Fruit fly (Drosophila melanogaster) whole organism, prepupa: ENCODE results near the gene CG31141.

Source experiments
- Blimp-1 ChIP-seq: fragments of 200-800 bp; sonication (Bioruptor generic); optimal IDR thresholded peaks from 3 replicates; lab custom pipeline; 2017; ENCODE audit warnings: missing biosample characterization, missing genetic modification characterization, mild to moderate bottlenecking, moderate library complexity, missing genetic modification reagents
- CG10669 ChIP-seq: fragments of 200-800 bp; sonication (Bioruptor generic); optimal IDR thresholded peaks from 3 replicates; lab custom pipeline; 2018; ENCODE audit warnings: missing biosample characterization, mild to moderate bottlenecking, missing genetic modification characterization, moderate library complexity
- CG11902 ChIP-seq: fragments of 200-800 bp; sonication (Bioruptor generic); optimal IDR thresholded peaks from 3 replicates; lab custom pipeline; 2016; ENCODE audit warnings: missing biosample characterization, missing genetic modification characterization
- CG15336 ChIP-seq: fragments of 200-800 bp; sonication (Bioruptor generic); IDR thresholded peaks from 2 replicates; pipeline ENCODE4 v1.3.6; 2022; ENCODE audit warnings: missing biosample characterization, missing genetic modification characterization
- CG1621 ChIP-seq: fragments of 200-800 bp; sonication (Bioruptor generic); optimal IDR thresholded peaks from 3 replicates; lab custom pipeline; 2018; ENCODE audit warnings: missing biosample characterization, mild to moderate bottlenecking, missing genetic modification characterization
- CG16779 ChIP-seq: fragments of 200-800 bp; sonication (Bioruptor generic); optimal IDR thresholded peaks from 3 replicates; lab custom pipeline; 2017; ENCODE audit warnings: missing biosample characterization, mild to moderate bottlenecking, missing genetic modification characterization
- CG3032 ChIP-seq: fragments of 200-800 bp; optimal IDR thresholded peaks from 2 replicates; lab custom pipeline; 2019; ENCODE audit warnings: missing biosample characterization, mild to moderate bottlenecking, missing genetic modification characterization, moderate library complexity
- CG31627 ChIP-seq: fragments of 200-800 bp; sonication (Bioruptor generic); optimal IDR thresholded peaks from 3 replicates; lab custom pipeline; 2016; ENCODE audit warnings: missing biosample characterization, missing genetic modification characterization
- CG32006 ChIP-seq: fragments of 200-800 bp; sonication (Bioruptor generic); optimal IDR thresholded peaks from 3 replicates; lab custom pipeline; 2017; ENCODE audit warnings: missing biosample characterization, mild to moderate bottlenecking, missing genetic modification characterization
- CG34406 ChIP-seq: fragments of 200-800 bp; sonication (Bioruptor generic); optimal IDR thresholded peaks from 3 replicates; lab custom pipeline; 2016; ENCODE audit warnings: missing biosample characterization, missing genetic modification characterization
- CG3919 ChIP-seq: fragments of 200-800 bp; sonication (Bioruptor generic); optimal IDR thresholded peaks from 3 replicates; lab custom pipeline; 2016; ENCODE audit warnings: missing biosample characterization, missing genetic modification characterization
- CG6276 ChIP-seq: fragments of 200-800 bp; sonication (Bioruptor generic); optimal IDR thresholded peaks from 2 replicates; lab custom pipeline; 2017; ENCODE audit warnings: missing biosample characterization, mild to moderate bottlenecking, missing genetic modification characterization
- CG6854 ChIP-seq: fragments of 200-800 bp; sonication (Bioruptor generic); optimal IDR thresholded peaks from 2 replicates; lab custom pipeline; 2017; ENCODE audit warnings: missing biosample characterization, mild to moderate bottlenecking, missing genetic modification characterization
- CG8119 ChIP-seq: fragments of 200-800 bp; sonication (Bioruptor generic); IDR thresholded peaks from 3 replicates; pipeline ENCODE4 v1.3.6; 2022; ENCODE audit warnings: missing biosample characterization, missing genetic modification characterization
- CG8319 ChIP-seq: fragments of 200-800 bp; sonication (Bioruptor generic); optimal IDR thresholded peaks from 3 replicates; lab custom pipeline; 2016; ENCODE audit warnings: missing biosample characterization, missing genetic modification characterization
- CG8632 ChIP-seq: fragments of 200-800 bp; sonication (Bioruptor generic); optimal IDR thresholded peaks from 3 replicates; lab custom pipeline; 2016; ENCODE audit warnings: missing biosample characterization, missing genetic modification characterization
- Eip75B ChIP-seq: fragments of 200-800 bp; sonication (Bioruptor generic); optimal IDR thresholded peaks from 3 replicates; lab custom pipeline; 2016; ENCODE audit warnings: missing biosample characterization, missing genetic modification characterization
- Eip78C ChIP-seq: fragments of 200-800 bp; sonication (Bioruptor generic); peaks from one replicate; lab custom pipeline; 2016; ENCODE audit warnings: missing biosample characterization, missing genetic modification characterization
- Eip93F ChIP-seq: fragments of 200-800 bp; sonication (Bioruptor generic); optimal IDR thresholded peaks from 2 replicates; lab custom pipeline; 2016; ENCODE audit warnings: missing biosample characterization, mild to moderate bottlenecking, missing genetic modification characterization
- Ets21C ChIP-seq: fragments of 200-800 bp; sonication (Bioruptor generic); optimal IDR thresholded peaks from 3 replicates; lab custom pipeline; 2016; ENCODE audit warnings: missing biosample characterization, missing genetic modification characterization
- Gug ChIP-seq: fragments of 200-800 bp; sonication (Bioruptor generic); IDR thresholded peaks from 2 replicates; pipeline ENCODE4 v1.3.6; 2022; ENCODE audit warnings: missing biosample characterization, missing genetic modification characterization
- Hr39 ChIP-seq: fragments of 200-800 bp; sonication (Bioruptor generic); optimal IDR thresholded peaks from 2 replicates; lab custom pipeline; 2016; ENCODE audit warnings: missing biosample characterization, missing genetic modification characterization
- Hr4 ChIP-seq: fragments of 200-800 bp; sonication (Bioruptor generic); optimal IDR thresholded peaks from 3 replicates; lab custom pipeline; 2016; ENCODE audit warnings: missing biosample characterization, missing genetic modification characterization
- Lpt ChIP-seq: fragments of 200-800 bp; sonication (Bioruptor generic); optimal IDR thresholded peaks from 3 replicates; lab custom pipeline; 2016; ENCODE audit warnings: missing biosample characterization, missing genetic modification characterization
- Met ChIP-seq: fragments of 200-800 bp; sonication (Bioruptor generic); optimal IDR thresholded peaks from 3 replicates; lab custom pipeline; 2016; ENCODE audit warnings: missing biosample characterization, missing genetic modification characterization
- OdsH ChIP-seq: fragments of 200-800 bp; sonication (Bioruptor generic); optimal IDR thresholded peaks from 3 replicates; lab custom pipeline; 2016; ENCODE audit warnings: missing biosample characterization, missing genetic modification characterization
- Smox ChIP-seq: fragments of 200-800 bp; sonication (Bioruptor generic); optimal IDR thresholded peaks from 3 replicates; lab custom pipeline; 2016; ENCODE audit warnings: missing biosample characterization, missing genetic modification characterization
- Sox14 ChIP-seq: fragments of 200-800 bp; sonication (Bioruptor generic); optimal IDR thresholded peaks from 3 replicates; lab custom pipeline; 2016; ENCODE audit warnings: missing biosample characterization, missing genetic modification characterization
- achi ChIP-seq: fragments of 200-800 bp; sonication (Bioruptor generic); optimal IDR thresholded peaks from 3 replicates; lab custom pipeline; 2016; ENCODE audit warnings: missing biosample characterization, missing genetic modification characterization
- acj6 ChIP-seq: fragments of 200-800 bp; sonication (Bioruptor generic); optimal IDR thresholded peaks from 3 replicates; lab custom pipeline; 2016; ENCODE audit warnings: missing biosample characterization, missing genetic modification characterization
- cyc ChIP-seq: fragments of 200-800 bp; sonication (Bioruptor generic); optimal IDR thresholded peaks from 3 replicates; lab custom pipeline; 2016; ENCODE audit warnings: missing biosample characterization, missing genetic modification characterization
- dsx ChIP-seq: fragments of 200-800 bp; optimal IDR thresholded peaks from 3 replicates; lab custom pipeline; 2019; ENCODE audit warnings: missing biosample characterization, mild to moderate bottlenecking, missing genetic modification characterization, moderate library complexity; ENCODE audit not compliant: poor library complexity, severe bottlenecking
- eg ChIP-seq: fragments of 200-800 bp; sonication (Bioruptor generic); IDR thresholded peaks from 3 replicates; pipeline ENCODE4 v1.3.6; 2022; ENCODE audit warnings: missing biosample characterization, missing genetic modification characterization
- esn ChIP-seq: fragments of 200-800 bp; sonication (Bioruptor generic); optimal IDR thresholded peaks from 2 replicates; lab custom pipeline; 2016; ENCODE audit warnings: missing biosample characterization, mild to moderate bottlenecking, missing genetic modification characterization, moderate library complexity
- fd59A ChIP-seq: fragments of 200-800 bp; sonication (Bioruptor generic); optimal IDR thresholded peaks from 2 replicates; lab custom pipeline; 2017; ENCODE audit warnings: missing biosample characterization, mild to moderate bottlenecking, missing genetic modification characterization, missing genetic modification reagents
- fkh ChIP-seq: fragments of 200-800 bp; sonication (Bioruptor generic); optimal IDR thresholded peaks from 3 replicates; lab custom pipeline; 2017; ENCODE audit warnings: missing biosample characterization, mild to moderate bottlenecking, missing genetic modification characterization, moderate library complexity
- lz ChIP-seq: fragments of 200-800 bp; sonication (Bioruptor generic); optimal IDR thresholded peaks from 3 replicates; lab custom pipeline; 2016; ENCODE audit warnings: missing biosample characterization, missing genetic modification characterization
- pdm3 ChIP-seq: fragments of 200-800 bp; sonication (Bioruptor generic); optimal IDR thresholded peaks from 3 replicates; lab custom pipeline; 2016; ENCODE audit warnings: missing biosample characterization, missing genetic modification characterization
- ss ChIP-seq, 2 experiments: fragments of 200-800 bp; sonication (Bioruptor generic); optimal IDR thresholded peaks; 2 replicates in 1 of 2; 3 replicates in 1 of 2; lab custom pipeline; 2017 to 2018; ENCODE audit warnings: mild to moderate bottlenecking in 2 of 2, missing biosample characterization in 2 of 2, missing genetic modification characterization in 2 of 2, moderate library complexity in 1 of 2
- svp ChIP-seq: fragments of 200-800 bp; sonication (Bioruptor generic); peaks from one replicate; lab custom pipeline; 2016; ENCODE audit warnings: missing biosample characterization, missing genetic modification characterization
- topi ChIP-seq: fragments of 200-800 bp; sonication (Bioruptor generic); optimal IDR thresholded peaks from 3 replicates; lab custom pipeline; 2016; ENCODE audit warnings: missing biosample characterization, missing genetic modification characterization
- vri ChIP-seq: fragments of 200-800 bp; sonication (Bioruptor generic); optimal IDR thresholded peaks from 3 replicates; lab custom pipeline; 2016; ENCODE audit warnings: missing biosample characterization, mild to moderate bottlenecking, missing genetic modification characterization

Gene CG31141

DNA sequence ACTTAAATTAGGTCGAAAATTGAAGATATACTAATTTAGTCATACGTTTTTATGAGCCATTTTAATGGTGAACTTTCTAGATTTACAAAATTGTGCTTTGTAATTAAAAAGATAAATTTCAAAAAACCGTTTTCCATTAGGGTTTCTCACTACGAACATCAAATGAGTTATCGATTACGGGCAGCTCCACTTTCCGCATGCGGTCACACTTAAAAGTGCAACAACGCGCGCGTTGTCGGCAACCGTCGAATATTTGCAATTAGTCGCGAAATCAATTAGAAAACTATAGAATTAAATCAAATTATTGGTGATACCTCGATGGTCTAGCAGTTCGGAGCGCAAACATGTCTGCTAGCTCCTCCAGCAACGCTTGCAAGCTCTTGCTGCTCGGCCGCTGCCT lies 1.1 kb downstream of the CG31141 start, which contains the start of gene Ndc1:
Gene Ndc1, plus strand, starts transcription at position 200 of the 400 bp plus-strand sequence.
- TF ChIP-seq Hr4 (GFP tag; lab: Kevin White, UChicago): no peak
- no peak for TF ChIP-seq pdm3
- TF ChIP-seq CG34406 (GFP tag; lab: Kevin White, UChicago): no peak
- TF ChIP-seq fd59A (GFP tag; lab: Kevin White, UChicago): no peak
- no peak for TF ChIP-seq ss (GFP tag; optimal IDR thresholded peaks at IDR 0.05; lab: Kevin White, UChicago)
- no peak for TF ChIP-seq fkh
- no peak for TF ChIP-seq Eip75B (GFP tag; lab: Kevin White, UChicago)
- TF ChIP-seq CG11902: no peak
- no peak for TF ChIP-seq Met (GFP tag; lab: Kevin White, UChicago)
- TF ChIP-seq CG8319 (GFP tag; lab: Kevin White, UChicago): no peak
- TF ChIP-seq CG6276 (GFP tag; lab: Kevin White, UChicago): no peak
- TF ChIP-seq dsx (GFP tag; lab: Kevin White, UChicago): no peak
- TF ChIP-seq topi (GFP tag; lab: Kevin White, UChicago): no peak
- TF ChIP-seq Ets21C: no peak
- TF ChIP-seq CG6854 (GFP tag; lab: Kevin White, UChicago): no peak
- no peak for TF ChIP-seq achi (GFP tag; lab: Kevin White, UChicago)

DNA sequence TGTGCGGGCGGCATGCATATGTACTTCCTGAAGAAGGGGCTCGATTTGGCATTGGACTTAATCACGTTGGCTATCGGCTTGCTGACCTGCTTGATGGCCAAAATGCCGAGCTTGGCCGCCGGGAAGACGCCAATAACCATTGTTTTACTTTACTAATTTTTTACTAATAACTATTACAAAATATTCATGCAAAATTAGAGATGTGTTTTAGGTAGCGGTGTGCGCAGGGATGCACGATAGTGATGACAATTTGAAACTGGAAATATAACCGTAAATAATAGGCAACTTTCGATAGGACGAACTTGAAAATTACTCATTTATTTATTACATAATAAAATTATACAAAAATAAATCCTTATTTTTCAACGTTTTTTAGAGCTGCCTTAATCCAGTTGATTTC lies 4.3 kb downstream of the CG31141 start, which contains the start of gene CG13601:
Gene CG13601, minus strand, starts transcription at position 206 of the 400 bp plus-strand sequence.
- TF ChIP-seq esn: peak; percentile 42
- TF ChIP-seq svp (GFP tag; lab: Kevin White, UChicago): no peak
- TF ChIP-seq Eip78C (GFP tag; lab: Kevin White, UChicago): peak; percentile 65
- TF ChIP-seq lz: peak; percentile 31
- peak; percentile 20 for TF ChIP-seq Sox14
- TF ChIP-seq Smox (GFP tag; lab: Kevin White, UChicago): no peak
- TF ChIP-seq dsx (GFP tag; lab: Kevin White, UChicago): peak; percentile 55

DNA sequence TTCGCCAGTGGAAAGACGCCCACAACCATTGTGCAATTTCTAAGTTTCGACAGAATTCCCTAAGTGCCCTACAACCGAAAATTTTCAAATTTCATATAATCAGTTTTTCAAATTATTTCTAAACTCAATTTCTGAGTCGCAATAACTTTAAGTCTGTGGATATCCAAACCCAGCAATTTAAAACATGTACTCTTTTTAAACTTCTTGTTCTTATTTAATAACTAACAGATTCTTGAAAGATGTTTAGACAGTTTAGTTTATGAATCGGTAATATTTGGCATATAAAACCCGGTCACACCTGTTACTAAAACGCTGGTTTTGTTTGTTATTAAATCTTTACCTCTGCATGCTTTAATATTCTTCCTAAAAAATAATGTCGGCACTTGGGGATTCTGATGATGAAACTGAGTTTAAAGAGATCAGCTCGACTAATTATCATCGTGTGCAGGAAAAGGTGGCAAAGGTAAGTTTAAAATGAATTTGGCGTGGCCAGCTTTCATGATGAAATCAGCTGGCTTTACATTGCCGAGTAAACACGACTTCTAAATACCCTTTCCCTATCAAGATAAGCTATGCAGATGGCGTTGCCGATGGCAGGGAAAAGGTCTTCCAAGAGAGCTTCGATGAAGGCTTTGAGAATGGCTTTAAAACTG lies 6.0 kb downstream of the CG31141 start, which contains the start of the genes CG43998, CG43999 and CG31142:
Gene CG43998, minus strand, starts transcription at position 51 of the 653 bp plus-strand sequence.
Gene CG43999, minus strand, starts transcription at position 51 of the 653 bp plus-strand sequence.
Gene CG31142, plus strand, starts transcription at position 294 of the 653 bp plus-strand sequence.
- TF ChIP-seq dsx (GFP tag; lab: Kevin White, UChicago) (no peak), Sox14 (peak; percentile 23), esn (peak; percentile 38), fkh (peak; percentile 63), Eip78C (GFP tag; lab: Kevin White, UChicago) (peak; percentile 61)

DNA sequence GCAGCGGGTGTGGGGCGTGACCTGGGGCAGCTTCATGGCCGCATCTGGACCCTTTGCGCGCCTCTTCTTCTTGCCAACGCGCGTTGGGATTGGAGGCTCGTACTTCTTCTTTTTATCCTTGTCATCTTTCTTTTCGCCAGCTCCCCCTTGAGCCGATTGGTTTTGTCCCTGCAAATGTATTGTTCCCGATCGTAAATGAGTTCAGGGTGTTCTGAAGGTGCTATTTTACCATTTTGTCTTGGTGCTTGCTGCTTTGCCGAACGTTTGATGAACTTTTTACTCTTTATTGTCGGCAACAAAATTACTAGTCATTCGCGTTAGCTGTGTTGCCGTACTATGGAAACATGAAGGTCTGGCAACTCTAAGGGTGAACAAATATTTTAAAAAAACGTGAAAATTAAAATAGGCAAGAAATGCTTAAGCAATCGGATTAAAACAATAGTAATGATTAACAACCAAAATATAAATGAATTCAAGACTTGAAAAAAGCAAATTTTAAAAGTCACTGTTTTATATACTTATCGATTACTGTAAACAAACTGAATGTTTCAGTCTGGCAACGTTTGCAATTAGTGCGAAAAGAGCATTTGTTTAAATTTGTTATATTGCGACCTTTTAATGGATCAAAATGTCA lies 8.1 kb downstream of the CG31141 start, which contains the start of the genes Rpt2 and CG13599:
Gene Rpt2, minus strand, starts transcription at position 464 of the 634 bp plus-strand sequence.
Gene CG13599, plus strand, starts transcription at position 545 of the 634 bp plus-strand sequence.
- TF ChIP-seq Gug (GFP tag; lab: Robert Waterston, UW) (no peak), Eip93F (no peak), Eip75B (GFP tag; lab: Kevin White, UChicago) (no peak), achi (GFP tag; lab: Kevin White, UChicago) (no peak), acj6 (GFP tag; lab: Kevin White, UChicago) (no peak), CG1621 (tag; lab: Kevin White, UChicago) (no peak), CG16779 (no peak), eg (GFP tag; lab: Robert Waterston, UW) (no peak), cyc (peak; percentile 9), vri (GFP tag; lab: Kevin White, UChicago) (no peak), Hr39 (GFP tag; lab: Kevin White, UChicago) (no peak), Blimp-1 (no peak), esn (peak; percentile 51), Lpt (no peak), CG15336 (no peak), CG8119 (GFP tag; lab: Robert Waterston, UW) (no peak), OdsH (GFP tag; lab: Kevin White, UChicago) (no peak), lz (peak; percentile 12), dsx (GFP tag; lab: Kevin White, UChicago) (peak; percentile 52), CG3919 (GFP tag; lab: Kevin White, UChicago) (no peak), CG8632 (GFP tag; lab: Kevin White, UChicago) (no peak), Sox14 (peak; percentile 59), CG10669 (GFP tag; lab: Kevin White, UChicago) (no peak), Ets21C (no peak), pdm3 (no peak), CG3032 (peak; percentile 4), CG32006 (GFP tag; lab: Kevin White, UChicago) (no peak), CG8319 (GFP tag; lab: Kevin White, UChicago) (no peak), CG31627 (GFP tag; lab: Kevin White, UChicago) (peak; percentile 6), CG6854 (GFP tag; lab: Kevin White, UChicago) (no peak)
